Worm (Caenorhabditis elegans): ENCODE data around the gene mrpl-11.
A peak's percentile ranks its signal among the peaks of the same experiment; 100 is the strongest.

The mrpl-11 gene

ce11 chrIII:8689143-8689542 is 28.3 kb upstream of the mrpl-11 start (continued):
- TF ChIP-seq ceh-40 (GFP tag; IDR thresholded peaks at IDR 0.05) (no peak), let-607 (tag; optimal IDR thresholded peaks at IDR 0.05) (no peak), ceh-91 (GFP tag; IDR thresholded peaks at IDR 0.05) (peak; percentile 27; the same call in 1 of the 2 replicates), nhr-120 (GFP tag; IDR thresholded peaks at IDR 0.05) (no peak), lin-54 (GFP tag; optimal IDR thresholded peaks at IDR 0.05) (peak; percentile 26), sdz-38 (tag; optimal IDR thresholded peaks at IDR 0.05) (no peak), dox-1 (GFP tag; IDR thresholded peaks at IDR 0.05) (no peak), rpc-1 (optimal IDR thresholded peaks at IDR 0.05) (no peak), rpc-1 (tag; optimal IDR thresholded peaks at IDR 0.05) (no peak), C17E4.6 (GFP tag; IDR thresholded peaks at IDR 0.05) (no peak), D2030.7 (GFP tag; IDR thresholded peaks at IDR 0.05) (peak; percentile 52; the same call in 1 of the 2 replicates), sptf-2 (GFP tag; optimal IDR thresholded peaks at IDR 0.05) (no peak), mxl-1 (tag; optimal IDR thresholded peaks at IDR 0.05) (no peak), hlh-26 (GFP tag; conservative IDR thresholded peaks at IDR 0.05) (no peak), snpc-1.3 (tag; optimal IDR thresholded peaks at IDR 0.05; ENCODE audit: insufficient read depth) (peak; percentile 22), die-1 (tag; optimal IDR thresholded peaks at IDR 0.05) (no peak), attf-3 (GFP tag; conservative IDR thresholded peaks at IDR 0.05) (no peak), cebp-1 (GFP tag; IDR thresholded peaks at IDR 0.05) (no peak), cebp-1 (tag; optimal IDR thresholded peaks at IDR 0.05) (no peak), madf-10 (tag; optimal IDR thresholded peaks at IDR 0.05) (no peak), ztf-25 (GFP tag; IDR thresholded peaks at IDR 0.05) (no peak), akir-1 (GFP tag; optimal IDR thresholded peaks at IDR 0.05) (no peak), hmg-1.2 (GFP tag; IDR thresholded peaks at IDR 0.05) (no peak), ekl-4 (GFP tag; IDR thresholded peaks at IDR 0.05) (no peak), repo-1 (tag; optimal IDR thresholded peaks at IDR 0.05) (no peak), lsl-1 (GFP tag; optimal IDR thresholded peaks at IDR 0.05) (peak; percentile 88), lin-40 (tag; optimal IDR thresholded peaks at IDR 0.05) (no peak), F33H1.4 (GFP tag; IDR thresholded peaks at IDR 0.05) (peak; percentile 87), egl-44 (GFP tag; IDR thresholded peaks at IDR 0.05) (no peak), mcd-1 (GFP tag; IDR thresholded peaks at IDR 0.05) (no peak), nhr-80 (tag; optimal IDR thresholded peaks at IDR 0.05) (no peak), F49E8.2 (tag; optimal IDR thresholded peaks at IDR 0.05; ENCODE audit: insufficient read depth) (no peak), ztf-22 (GFP tag; optimal IDR thresholded peaks at IDR 0.05) (no peak), ccch-3 (GFP tag; optimal IDR thresholded peaks at IDR 0.05) (no peak), hmg-20 (GFP tag; IDR thresholded peaks at IDR 0.05) (no peak), Y56A3A.18 (GFP tag; IDR thresholded peaks at IDR 0.05) (no peak), ZK185.1 (tag; optimal IDR thresholded peaks at IDR 0.05; ENCODE audit: poor library complexity, severe bottlenecking) (no peak), ztf-18 (tag; optimal IDR thresholded peaks at IDR 0.05) (no peak), B0336.3 (GFP tag; IDR thresholded peaks at IDR 0.05) (no peak), nfyb-1 (GFP tag; IDR thresholded peaks at IDR 0.05) (no peak), F55B11.4 (tag; optimal IDR thresholded peaks at IDR 0.05; ENCODE audit: borderline replicate concordance, insufficient read depth) (no peak), bed-2 (GFP tag; IDR thresholded peaks at IDR 0.05) (no peak), ztf-3 (GFP tag; optimal IDR thresholded peaks at IDR 0.05) (no peak), nfya-1 (tag; optimal IDR thresholded peaks at IDR 0.05; ENCODE audit: borderline replicate concordance, insufficient read depth) (no peak), fkh-3 (tag; optimal IDR thresholded peaks at IDR 0.05) (no peak), sea-2 (GFP tag; IDR thresholded peaks at IDR 0.05) (no peak), nfya-2 (GFP tag; IDR thresholded peaks at IDR 0.05) (no peak), rcor-1 (GFP tag; IDR thresholded peaks at IDR 0.05) (0 out of 2 replicates have a peak, but pooled peaks have one; percentile 13), ets-4 (GFP tag; optimal IDR thresholded peaks at IDR 0.05) (no peak), lag-1 (GFP tag; IDR thresholded peaks at IDR 0.05) (no peak)
